Fruit fly (Drosophila melanogaster) whole organism, wandering third instar larva: ENCODE results near the gene Ir10a.

Experiments used
- Dif ChIP-seq: fragments of 200-275, 200-300 bp; sonication (Bioruptor generic); optimal IDR thresholded peaks from 2 replicates; lab custom pipeline; 2018; ENCODE audit warnings: missing biosample characterization, missing genetic modification characterization; ENCODE audit not compliant: partially characterized antibody
- Jra ChIP-seq: sonication (Bioruptor generic); optimal IDR thresholded peaks from 2 replicates; lab custom pipeline; 2016; ENCODE audit warnings: missing biosample characterization, missing genetic modification characterization
- Vsx2 ChIP-seq: fragments of 200-300, 225-300 bp; sonication (Bioruptor generic); optimal IDR thresholded peaks from 2 replicates; lab custom pipeline; 2018; ENCODE audit warnings: missing biosample characterization, missing genetic modification characterization; ENCODE audit not compliant: partially characterized antibody
- br ChIP-seq: fragments of 200-800 bp; sonication (Bioruptor generic); optimal IDR thresholded peaks from 2 replicates; lab custom pipeline; 2016; ENCODE audit warnings: missing biosample characterization, missing genetic modification characterization
- pan ChIP-seq: fragments of >200 bp; optimal IDR thresholded peaks from 2 replicates; lab custom pipeline; 2017
- psq ChIP-seq: fragments of 200-800 bp; sonication (Bioruptor generic); optimal IDR thresholded peaks from 3 replicates; lab custom pipeline; 2017; ENCODE audit warnings: missing biosample characterization, mild to moderate bottlenecking, missing genetic modification characterization, moderate library complexity
- sage ChIP-seq: fragments of 200-800 bp; sonication (Bioruptor generic); optimal IDR thresholded peaks from 2 replicates; lab custom pipeline; 2016; ENCODE audit warnings: missing biosample characterization, mild to moderate bottlenecking, missing genetic modification characterization
- sv ChIP-seq: fragments of 200-800 bp; sonication (Bioruptor generic); optimal IDR thresholded peaks from 3 replicates; lab custom pipeline; 2016; ENCODE audit warnings: missing biosample characterization, missing genetic modification characterization
- usp ChIP-seq: fragments of >200 bp; optimal IDR thresholded peaks from 2 replicates; lab custom pipeline; 2017; ENCODE audit warnings: missing biosample characterization, missing genetic modification characterization

- no peak for TF ChIP-seq sage
- TF ChIP-seq usp (GFP tag; lab: Kevin White, UChicago) = no peak
- peak; percentile 2 for TF ChIP-seq psq (GFP tag; lab: Kevin White, UChicago)
- no peak for TF ChIP-seq Dif (GFP tag; lab: Kevin White, UChicago)
- no peak for TF ChIP-seq br (GFP tag; lab: Kevin White, UChicago)
- TF ChIP-seq sv (GFP tag; lab: Kevin White, UChicago) = no peak
- no peak for TF ChIP-seq pan (lab: Kevin White, UChicago)
- TF ChIP-seq Jra (GFP tag; lab: Kevin White, UChicago) = no peak
- no peak for TF ChIP-seq Vsx2 (GFP tag; lab: Kevin White, UChicago)
Observed at dm6 chrX:11347809-11348208, 36.8 kb upstream of the Ir10a start, which contains the start of the genes GCS1 and CG11756.
